Worm (Caenorhabditis elegans) whole organism, midembryonic: ENCODE data around the gene F08C6.5.

ENCODE experiments used
- T22C8.4 ChIP-seq: fragments of 200-800 bp; sonication (Bioruptor generic); IDR thresholded peaks from 2 replicates; pipeline ENCODE4 v1.3.6; 2022; ENCODE audit warnings: missing genetic modification characterization, missing compliant biosample characterization
- cog-1 ChIP-seq: sonication (generic microtip); optimal IDR thresholded peaks from 2 replicates; lab custom pipeline; 2016; ENCODE audit warnings: missing genetic modification characterization, missing compliant biosample characterization
- flt-1 ChIP-seq: fragments of 200-800 bp; sonication (Bioruptor generic); IDR thresholded peaks from 2 replicates; pipeline ENCODE4 v1.3.6; 2022; ENCODE audit warnings: missing genetic modification characterization, missing compliant biosample characterization
- klf-2 ChIP-seq: fragments of 200-800 bp; sonication (Bioruptor generic); conservative IDR thresholded peaks from 2 replicates; pipeline ENCODE4 v1.3.6; 2022; ENCODE audit warnings: missing genetic modification reagents, missing genetic modification characterization, missing compliant biosample characterization
- med-1 ChIP-seq: sonication (generic microtip); optimal IDR thresholded peaks from 2 replicates; lab custom pipeline; 2017; ENCODE audit warnings: missing genetic modification characterization, mild to moderate bottlenecking, missing compliant biosample characterization, antibody characterized with exemption, missing genetic modification reagents; ENCODE audit not compliant: insufficient read depth
- ref-1 ChIP-seq: fragments of 200-800 bp; sonication (Bioruptor generic); conservative IDR thresholded peaks from 2 replicates; pipeline ENCODE4 v1.3.6; 2022; ENCODE audit warnings: missing genetic modification reagents, missing genetic modification characterization, missing compliant biosample characterization
- tab-1 ChIP-seq: fragments of 200-800 bp; sonication (Bioruptor generic); IDR thresholded peaks from 2 replicates; pipeline ENCODE4 v1.3.6; 2022; ENCODE audit warnings: missing genetic modification characterization, missing compliant biosample characterization
- ztf-23 ChIP-seq: fragments of 200-800 bp; sonication (Bioruptor generic); IDR thresholded peaks from 2 replicates; pipeline ENCODE4 v1.3.6; 2022; ENCODE audit warnings: missing genetic modification reagents, missing genetic modification characterization, missing compliant biosample characterization
- ztf-29 ChIP-seq: fragments of 200-800 bp; sonication (Bioruptor generic); IDR thresholded peaks from 2 replicates; pipeline ENCODE4 v1.3.6; 2022; ENCODE audit warnings: missing genetic modification reagents, missing genetic modification characterization, missing compliant biosample characterization

F08C6.5 gene

DNA sequence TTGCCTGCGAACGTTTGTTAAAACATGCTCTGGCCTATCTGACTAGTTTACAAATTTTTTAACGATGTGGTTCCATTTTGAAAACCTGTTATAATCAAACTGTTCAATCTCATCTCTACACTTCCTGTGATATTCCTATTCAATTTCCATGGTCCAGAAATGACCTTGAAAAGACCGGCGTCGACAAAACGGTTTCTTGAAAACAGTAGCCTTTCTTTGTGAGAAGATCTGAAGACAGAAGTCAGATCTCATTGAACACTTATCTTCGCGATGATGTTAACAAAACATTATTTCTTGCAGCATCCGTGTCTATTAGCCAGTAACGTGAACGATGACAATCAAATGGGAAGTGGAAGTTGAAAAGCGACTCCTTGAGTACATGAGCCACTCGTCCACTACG is 37.4 kb downstream of the F08C6.5 start, which contains the start of gene C44E12.1:
C44E12.1 (plus strand) TSS at position 301 of the 400 bp plus-strand sequence.
- no peak for TF ChIP-seq ztf-29 (GFP tag; lab: Robert Waterston, UW)
- TF ChIP-seq ztf-23 (GFP tag; lab: Robert Waterston, UW), result no peak
- TF ChIP-seq cog-1 (tag; lab: Kevin White, UChicago), result no peak
- TF ChIP-seq med-1, result no peak
- TF ChIP-seq tab-1, result no peak
- TF ChIP-seq T22C8.4 (GFP tag; lab: Robert Waterston, UW), result no peak
- no peak for TF ChIP-seq klf-2 (GFP tag; lab: Robert Waterston, UW)

ce11 chrX:7607982-7608381 is 48.8 kb downstream of the F08C6.5 start, which contains the start of gene twk-17:
Gene twk-17, minus strand, starts transcription at chrX:7608082.
- TF ChIP-seq flt-1 (GFP tag; lab: Robert Waterston, UW) (no peak), ztf-23 (GFP tag; lab: Robert Waterston, UW) (no peak), tab-1 (no peak), T22C8.4 (GFP tag; lab: Robert Waterston, UW) (no peak), cog-1 (tag; lab: Kevin White, UChicago) (no peak), ztf-29 (GFP tag; lab: Robert Waterston, UW) (no peak), klf-2 (GFP tag; lab: Robert Waterston, UW) (no peak), ref-1 (no peak), med-1 (no peak)
